Fruit fly (Drosophila melanogaster): ENCODE data around the gene PGRP-LE.

The PGRP-LE gene

DNA sequence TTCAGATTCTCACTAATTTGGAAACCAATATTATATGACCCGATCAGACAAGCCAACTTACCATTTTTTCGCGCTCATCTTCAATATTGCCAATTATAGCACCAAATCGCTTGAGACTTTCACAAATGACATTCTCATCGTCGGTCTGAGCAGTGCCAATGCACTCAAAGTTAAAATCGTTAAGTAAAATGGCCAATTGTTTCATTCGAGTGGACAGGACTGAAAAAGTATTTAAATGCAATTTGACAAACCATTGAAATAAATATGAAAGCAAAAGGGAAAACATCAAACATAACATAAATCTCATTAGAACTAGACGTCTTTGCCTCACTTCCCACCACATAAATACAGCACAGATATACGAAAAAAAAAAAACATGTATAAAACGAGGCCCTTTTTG, 47.7 kb downstream of the PGRP-LE start, which contains the start of gene CG8260:
TSS of gene CG8260 (plus strand) at position 301 of the 400 bp plus-strand sequence.
- TF ChIP-seq Crg-1 (GFP tag; optimal IDR thresholded peaks at IDR 0.05) = no peak
- TF ChIP-seq ovo (GFP tag; optimal IDR thresholded peaks at IDR 0.05) = no peak
- TF ChIP-seq cic (GFP tag; optimal IDR thresholded peaks at IDR 0.05) = no peak
- TF ChIP-seq cnc (optimal IDR thresholded peaks at IDR 0.05) = no peak
- no peak for TF ChIP-seq CG5204 (GFP tag; optimal IDR thresholded peaks at IDR 0.05)
- TF ChIP-seq Mnt (GFP tag; optimal IDR thresholded peaks at IDR 0.05) = no peak
- no peak for TF ChIP-seq CG11617 (GFP tag; optimal IDR thresholded peaks at IDR 0.05)
- TF ChIP-seq Clk (GFP tag; optimal IDR thresholded peaks at IDR 0.05) = no peak

Measured in whole organism, adult.